Fruit fly (Drosophila melanogaster): ENCODE data around the gene CG32110.

The CG32110 gene

dm6 chr3L:12833354-12833753 is 24.8 kb downstream of the CG32110 start (continued):
- TF ChIP-seq CG12071 (GFP tag; optimal IDR thresholded peaks at IDR 0.05) = no peak
- 0 out of 3 replicates have a peak, but pooled peaks have one; percentile 60 for TF ChIP-seq CG2199 (GFP tag; IDR thresholded peaks at IDR 0.05)
- TF ChIP-seq Med (GFP tag) = peak; percentile 8
- TF ChIP-seq ftz-f1 (GFP tag; optimal IDR thresholded peaks at IDR 0.05) = no peak
- no peak for TF ChIP-seq Usf (GFP tag; optimal IDR thresholded peaks at IDR 0.05)
- TF ChIP-seq E2f1 (GFP tag; IDR thresholded peaks at IDR 0.05) = no peak
- TF ChIP-seq Camta (GFP tag; optimal IDR thresholded peaks at IDR 0.05) = no peak
- no peak for TF ChIP-seq Sry-δ (GFP tag; optimal IDR thresholded peaks at IDR 0.05)
- TF ChIP-seq CG8478 (optimal IDR thresholded peaks at IDR 0.05) = no peak
- no peak for TF ChIP-seq z (GFP tag; IDR thresholded peaks at IDR 0.05)

- no peak for TF ChIP-seq tll (GFP tag; optimal IDR thresholded peaks at IDR 0.05)
- no peak for TF ChIP-seq CG4820 (GFP tag; optimal IDR thresholded peaks at IDR 0.05)
- peak; percentile 16 for TF ChIP-seq Sox100B (GFP tag; optimal IDR thresholded peaks at IDR 0.05)
- TF ChIP-seq Hr78 (GFP tag; optimal IDR thresholded peaks at IDR 0.05) = peak in 1 of 2 experiments; percentile 82
- no peak for TF ChIP-seq sna (GFP tag; IDR thresholded peaks at IDR 0.05; ENCODE audit: partially characterized antibody)
- peak; percentile 5 for TF ChIP-seq CG5180 (GFP tag; optimal IDR thresholded peaks at IDR 0.05)
- no peak for TF ChIP-seq unpg (GFP tag; optimal IDR thresholded peaks at IDR 0.05)
- TF ChIP-seq CG2875 (GFP tag; optimal IDR thresholded peaks at IDR 0.05) = no peak
- no peak for TF ChIP-seq CG7963 (GFP tag; IDR thresholded peaks at IDR 0.05; ENCODE audit: partially characterized antibody)
- no peak for TF ChIP-seq Ets65A (GFP tag)
- no peak for TF ChIP-seq CG13123 (GFP tag; optimal IDR thresholded peaks at IDR 0.05)
- TF ChIP-seq CG2202 (tag; optimal IDR thresholded peaks at IDR 0.05) = no peak
- no peak for TF ChIP-seq CG3838 (GFP tag; optimal IDR thresholded peaks at IDR 0.05)
- no peak for TF ChIP-seq Oaz (GFP tag; IDR thresholded peaks at IDR 0.05)
- no peak for TF ChIP-seq CG3407 (GFP tag; optimal IDR thresholded peaks at IDR 0.05)
- no peak for TF ChIP-seq gcm2 (GFP tag; optimal IDR thresholded peaks at IDR 0.05)
- TF ChIP-seq CG10274 (GFP tag; optimal IDR thresholded peaks at IDR 0.05) = no peak
- peak; percentile 54; the same call in 1 of the 2 replicates for TF ChIP-seq crol (GFP tag; IDR thresholded peaks at IDR 0.05)
- no peak for TF ChIP-seq CG7357 (GFP tag; IDR thresholded peaks at IDR 0.05)
- TF ChIP-seq tgo (GFP tag; IDR thresholded peaks at IDR 0.05) = 0 out of 3 replicates have a peak, but pooled peaks have one; percentile 13
- TF ChIP-seq sd (tag; optimal IDR thresholded peaks at IDR 0.05) = peak; percentile 90
- TF ChIP-seq CG15601 (tag; optimal IDR thresholded peaks at IDR 0.05) = no peak
- TF ChIP-seq zfh2 (GFP tag; optimal IDR thresholded peaks at IDR 0.05) = no peak
- TF ChIP-seq Xrp1 (GFP tag; IDR thresholded peaks at IDR 0.05) = 0 out of 2 replicates have a peak, but pooled peaks have one; percentile 12
- TF ChIP-seq ash1 (GFP tag; optimal IDR thresholded peaks at IDR 0.05) = no peak
- no peak for TF ChIP-seq CG9797 (GFP tag; optimal IDR thresholded peaks at IDR 0.05)
- peak; percentile 58 for TF ChIP-seq Hey (tag; optimal IDR thresholded peaks at IDR 0.05)
- TF ChIP-seq CG2199 (GFP tag; IDR thresholded peaks at IDR 0.05) = 0 out of 3 replicates have a peak, but pooled peaks have one; percentile 70
- no peak for TF ChIP-seq CG34224 (GFP tag; IDR thresholded peaks at IDR 0.05; ENCODE audit: partially characterized antibody)
- TF ChIP-seq CG14050 (GFP tag; IDR thresholded peaks at IDR 0.05) = no peak
- TF ChIP-seq D (optimal IDR thresholded peaks at IDR 0.05) = no peak
- no peak for TF ChIP-seq D (GFP tag; optimal IDR thresholded peaks at IDR 0.05)
- TF ChIP-seq CG17802 (tag; optimal IDR thresholded peaks at IDR 0.05) = no peak
- TF ChIP-seq hbn (GFP tag; IDR thresholded peaks at IDR 0.05; ENCODE audit: partially characterized antibody) = no peak
- no peak for TF ChIP-seq CG34376 (GFP tag; optimal IDR thresholded peaks at IDR 0.05)
- no peak for TF ChIP-seq D19A (tag; optimal IDR thresholded peaks at IDR 0.05)
- TF ChIP-seq ftz-f1 (GFP tag; optimal IDR thresholded peaks at IDR 0.05) = peak; percentile 77
- TF ChIP-seq lab (GFP tag; optimal IDR thresholded peaks at IDR 0.05) = peak; percentile 44
- TF ChIP-seq CG8765 (GFP tag; IDR thresholded peaks at IDR 0.05) = no peak
- no peak for TF ChIP-seq CG11723 (GFP tag; optimal IDR thresholded peaks at IDR 0.05)
Observed at dm6 chr3L:12833864-12834525, 25.5 kb downstream of the CG32110 start.

Measured in whole organism, embryonic.